Worm (Caenorhabditis elegans): ENCODE measurements around the gene nhr-129.

DNA sequence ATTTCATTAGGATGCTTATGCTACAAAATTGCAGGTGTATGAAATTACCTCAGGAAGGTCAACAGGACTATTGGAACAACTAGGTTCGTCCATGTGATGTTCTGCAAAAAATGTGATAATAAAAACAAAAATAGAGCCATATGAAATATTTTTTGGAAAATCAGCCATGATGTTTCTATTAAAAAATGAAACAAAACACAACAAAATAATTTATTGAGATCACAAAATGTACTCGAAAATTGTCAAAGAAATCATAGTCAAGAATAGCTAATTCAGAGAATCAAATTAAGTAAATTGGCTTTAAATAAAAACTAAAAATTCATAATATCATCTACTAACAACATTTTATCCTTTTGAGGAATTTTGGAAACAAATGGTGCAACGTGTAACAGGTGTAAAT, at the start of gene nhr-129:
- TF ChIP-seq cog-1 (tag; optimal IDR thresholded peaks at IDR 0.05): no peak
- no peak for TF ChIP-seq flt-1 (GFP tag; IDR thresholded peaks at IDR 0.05)
- no peak for TF ChIP-seq med-1 (GFP tag; optimal IDR thresholded peaks at IDR 0.05; ENCODE audit: insufficient read depth)
- no peak for TF ChIP-seq ztf-29 (GFP tag; IDR thresholded peaks at IDR 0.05)
- TF ChIP-seq klf-2 (GFP tag; conservative IDR thresholded peaks at IDR 0.05): no peak
